Fruit fly (Drosophila melanogaster) whole organism, embryonic: Measurements from ENCODE around the gene CG5727.

Source experiments
- Adf1 ChIP-seq: fragments of 200-800 bp; sonication (Bioruptor generic); IDR thresholded peaks from 2 replicates; pipeline ENCODE4 v1.3.6; 2022; ENCODE audit warnings: missing biosample characterization, missing genetic modification characterization
- Bgb ChIP-seq: fragments of 200-800 bp; sonication (Bioruptor generic); IDR thresholded peaks from 2 replicates; pipeline ENCODE4 v1.3.6; 2022; ENCODE audit warnings: missing biosample characterization, missing genetic modification characterization; ENCODE audit not compliant: partially characterized antibody
- CG1024 ChIP-seq: fragments of 200-800 bp; sonication (Bioruptor generic); IDR thresholded peaks from 2 replicates; pipeline ENCODE4 v1.3.6; 2022; ENCODE audit warnings: missing biosample characterization, missing genetic modification characterization
- CG10565 ChIP-seq: fragments of 200-800 bp; sonication (Bioruptor generic); optimal IDR thresholded peaks from 3 replicates; lab custom pipeline; 2016; ENCODE audit warnings: missing biosample characterization, mild to moderate bottlenecking, missing genetic modification characterization
- CG10959 ChIP-seq: fragments of 200-800 bp; sonication (Bioruptor generic); IDR thresholded peaks from 2 replicates; pipeline ENCODE4 v1.3.6; 2022; ENCODE audit warnings: missing biosample characterization, missing genetic modification characterization
- CG11085 ChIP-seq: fragments of 200-800 bp; sonication (Bioruptor generic); IDR thresholded peaks from 2 replicates; pipeline ENCODE4 v1.3.6; 2022; ENCODE audit warnings: missing biosample characterization, missing genetic modification characterization
- CG12071 ChIP-seq: fragments of 200-800 bp; sonication (Bioruptor generic); optimal IDR thresholded peaks from 3 replicates; lab custom pipeline; 2018; ENCODE audit warnings: missing biosample characterization, mild to moderate bottlenecking, missing genetic modification characterization
- CG12391 ChIP-seq: fragments of 200-800 bp; sonication (Bioruptor generic); optimal IDR thresholded peaks from 3 replicates; lab custom pipeline; 2018; ENCODE audit warnings: missing biosample characterization, mild to moderate bottlenecking, missing genetic modification characterization, moderate library complexity
- CG14667 ChIP-seq: fragments of 200-800 bp; sonication (Bioruptor generic); IDR thresholded peaks from 2 replicates; pipeline ENCODE4 v1.3.6; 2022; ENCODE audit warnings: missing biosample characterization, missing genetic modification characterization
- CG1529 ChIP-seq: fragments of 200-800 bp; sonication (Bioruptor generic); optimal IDR thresholded peaks from 3 replicates; lab custom pipeline; 2018; ENCODE audit warnings: missing biosample characterization, missing genetic modification characterization
- CG15479 ChIP-seq: fragments of 200-800 bp; sonication (Bioruptor generic); optimal IDR thresholded peaks from 3 replicates; lab custom pipeline; 2019; ENCODE audit warnings: missing biosample characterization, mild to moderate bottlenecking, missing genetic modification characterization, moderate library complexity
- CG18476 ChIP-seq: fragments of 200-800 bp; sonication (Bioruptor generic); optimal IDR thresholded peaks from 2 replicates; lab custom pipeline; 2016; ENCODE audit warnings: missing biosample characterization, mild to moderate bottlenecking, missing genetic modification characterization
- CG18619 ChIP-seq: fragments of 200-800 bp; sonication (Bioruptor generic); optimal IDR thresholded peaks from 3 replicates; lab custom pipeline; 2017; ENCODE audit warnings: missing biosample characterization, mild to moderate bottlenecking, missing genetic modification characterization
- CG2199 ChIP-seq: fragments of 200-800 bp; sonication (Bioruptor generic); IDR thresholded peaks from 3 replicates; pipeline ENCODE4 v1.3.6; 2022; ENCODE audit warnings: missing biosample characterization, missing genetic modification characterization
- CG30403 ChIP-seq: fragments of 200-800 bp; sonication (Bioruptor generic); optimal IDR thresholded peaks from 3 replicates; lab custom pipeline; 2016; ENCODE audit warnings: missing biosample characterization, missing genetic modification characterization
- CG3065 ChIP-seq: fragments of 200-800 bp; sonication (Bioruptor generic); optimal IDR thresholded peaks from 2 replicates; lab custom pipeline; 2016; ENCODE audit warnings: missing biosample characterization, missing genetic modification characterization
- CG32772 ChIP-seq: fragments of 200-800 bp; sonication (Bioruptor generic); IDR thresholded peaks from 2 replicates; pipeline ENCODE4 v1.3.6; 2022; ENCODE audit warnings: missing biosample characterization, missing genetic modification characterization
- CG4328 ChIP-seq: fragments of 200-800 bp; sonication (Bioruptor generic); optimal IDR thresholded peaks from 3 replicates; lab custom pipeline; 2017; ENCODE audit warnings: missing biosample characterization, missing genetic modification reagents, missing genetic modification characterization
- CG4730 ChIP-seq: fragments of 200-800 bp; sonication (Bioruptor generic); IDR thresholded peaks from 2 replicates; pipeline ENCODE4 v1.3.6; 2022; ENCODE audit warnings: missing biosample characterization, missing genetic modification characterization
- CG4820 ChIP-seq: fragments of 200-800 bp; sonication (Bioruptor generic); optimal IDR thresholded peaks from 3 replicates; lab custom pipeline; 2016; ENCODE audit warnings: missing biosample characterization, missing genetic modification characterization
- CG5180 ChIP-seq: fragments of 200-800 bp; sonication (Bioruptor generic); optimal IDR thresholded peaks from 3 replicates; lab custom pipeline; 2017; ENCODE audit warnings: missing biosample characterization, missing genetic modification characterization, mild to moderate bottlenecking, moderate library complexity, missing genetic modification reagents
- CG5953 ChIP-seq: fragments of 200-800 bp; sonication (Bioruptor generic); IDR thresholded peaks from 2 replicates; pipeline ENCODE4 v1.3.6; 2022; ENCODE audit warnings: missing biosample characterization, missing genetic modification characterization
- CG6813 ChIP-seq: fragments of 200-800 bp; sonication (Bioruptor generic); optimal IDR thresholded peaks from 2 replicates; lab custom pipeline; 2017; ENCODE audit warnings: missing biosample characterization, missing genetic modification characterization, mild to moderate bottlenecking, moderate library complexity, missing genetic modification reagents
- CG7556 ChIP-seq: fragments of 200-800 bp; sonication (Bioruptor generic); optimal IDR thresholded peaks from 2 replicates; lab custom pipeline; 2017; ENCODE audit warnings: missing biosample characterization, mild to moderate bottlenecking, missing genetic modification characterization
- Dbx ChIP-seq: fragments of 200-800 bp; sonication (Bioruptor generic); IDR thresholded peaks from 3 replicates; pipeline ENCODE4 v1.3.6; 2022; ENCODE audit warnings: missing biosample characterization, missing genetic modification characterization
- Dll ChIP-seq: fragments of 200-800 bp; sonication (Bioruptor generic); IDR thresholded peaks from 4 replicates; pipeline ENCODE4 v1.3.6; 2022; ENCODE audit warnings: missing biosample characterization, missing genetic modification characterization; ENCODE audit not compliant: partially characterized antibody
- HLH3B ChIP-seq: fragments of 200-800 bp; sonication (Bioruptor generic); IDR thresholded peaks from 2 replicates; pipeline ENCODE4 v1.3.6; 2022; ENCODE audit warnings: missing biosample characterization, missing genetic modification characterization
- Mad ChIP-seq: fragments of 200-800 bp; sonication (Bioruptor generic); optimal IDR thresholded peaks from 2 replicates; lab custom pipeline; 2016; ENCODE audit warnings: missing biosample characterization, missing genetic modification characterization
- ab ChIP-seq: fragments of 200-800 bp; sonication (Bioruptor generic); optimal IDR thresholded peaks from 2 replicates; lab custom pipeline; 2016; ENCODE audit warnings: missing biosample characterization, missing genetic modification characterization
- abd-A ChIP-seq: fragments of 200-800 bp; sonication (Bioruptor generic); optimal IDR thresholded peaks from 3 replicates; lab custom pipeline; 2019; ENCODE audit warnings: missing biosample characterization, mild to moderate bottlenecking, missing genetic modification characterization, moderate library complexity
- dm ChIP-seq: fragments of 200-800 bp; sonication (Bioruptor generic); optimal IDR thresholded peaks from 3 replicates; lab custom pipeline; 2016; ENCODE audit warnings: missing biosample characterization, missing genetic modification characterization
- esg ChIP-seq: fragments of 200-800 bp; sonication (Bioruptor generic); conservative IDR thresholded peaks from 2 replicates; pipeline ENCODE4 v1.3.6; 2022; ENCODE audit warnings: missing biosample characterization, missing genetic modification characterization
- eve ChIP-seq, 2 experiments: fragments of >200 bp; optimal IDR thresholded peaks; 2 replicates each; lab custom pipeline; 2017; ENCODE audit warnings: missing biosample characterization in 2 of 2, missing genetic modification characterization in 2 of 2
- hb ChIP-seq: fragments of 200-800 bp; sonication (Bioruptor generic); IDR thresholded peaks from 3 replicates; pipeline ENCODE4 v1.3.6; 2022; ENCODE audit warnings: missing biosample characterization, missing genetic modification characterization; ENCODE audit not compliant: partially characterized antibody
- hth ChIP-seq: fragments of >200 bp; optimal IDR thresholded peaks from 2 replicates; lab custom pipeline; 2017; ENCODE audit warnings: inconsistent platforms
- jumu ChIP-seq: fragments of 200-800 bp; sonication (Bioruptor generic); optimal IDR thresholded peaks from 3 replicates; lab custom pipeline; 2016; ENCODE audit warnings: missing biosample characterization, missing genetic modification characterization
- ken ChIP-seq: fragments of 200-800 bp; sonication (Bioruptor generic); IDR thresholded peaks from 3 replicates; pipeline ENCODE4 v1.3.6; 2022; ENCODE audit warnings: missing biosample characterization, missing genetic modification characterization
- kni ChIP-seq: fragments of 200-800 bp; sonication (Bioruptor generic); optimal IDR thresholded peaks from 3 replicates; lab custom pipeline; 2017; ENCODE audit warnings: mild to moderate bottlenecking, missing biosample characterization, missing genetic modification reagents, missing genetic modification characterization
- nerfin-1 ChIP-seq: fragments of 200-800 bp; sonication (Bioruptor generic); optimal IDR thresholded peaks from 3 replicates; lab custom pipeline; 2019; ENCODE audit warnings: missing biosample characterization, mild to moderate bottlenecking, missing genetic modification characterization, moderate library complexity
- schlank ChIP-seq: fragments of 200-800 bp; sonication (Bioruptor generic); optimal IDR thresholded peaks from 2 replicates; lab custom pipeline; 2018; ENCODE audit warnings: missing biosample characterization, mild to moderate bottlenecking, missing genetic modification characterization
- scrt ChIP-seq: fragments of 200-800 bp; sonication (Bioruptor generic); optimal IDR thresholded peaks from 2 replicates; lab custom pipeline; 2018; ENCODE audit warnings: missing biosample characterization, mild to moderate bottlenecking, missing genetic modification characterization, moderate library complexity
- sens ChIP-seq: fragments of 200-800 bp; sonication (Bioruptor generic); peaks from one replicate; lab custom pipeline; 2016; ENCODE audit warnings: missing biosample characterization, missing genetic modification characterization
- sna ChIP-seq: fragments of 200-800 bp; sonication (Bioruptor generic); IDR thresholded peaks from 2 replicates; pipeline ENCODE4 v1.3.6; 2022; ENCODE audit warnings: missing biosample characterization, missing genetic modification characterization; ENCODE audit not compliant: partially characterized antibody
- sqz ChIP-seq: fragments of 200-800 bp; sonication (Bioruptor generic); optimal IDR thresholded peaks from 3 replicates; lab custom pipeline; 2018; ENCODE audit warnings: missing biosample characterization, mild to moderate bottlenecking, missing genetic modification characterization
- sug ChIP-seq: fragments of 200-800 bp; optimal IDR thresholded peaks from 2 replicates; lab custom pipeline; 2019; ENCODE audit warnings: missing biosample characterization, mild to moderate bottlenecking, missing genetic modification characterization, moderate library complexity
- tap ChIP-seq: fragments of 200-800 bp; optimal IDR thresholded peaks from 3 replicates; lab custom pipeline; 2019; ENCODE audit warnings: missing biosample characterization, mild to moderate bottlenecking, missing genetic modification characterization, moderate library complexity
- vnd ChIP-seq: fragments of 200-800 bp; sonication (Bioruptor generic); IDR thresholded peaks from 3 replicates; pipeline ENCODE4 v1.3.6; 2022; ENCODE audit warnings: missing biosample characterization, missing genetic modification characterization; ENCODE audit not compliant: partially characterized antibody
- zfh1 ChIP-seq: fragments of 200-800 bp; sonication (Bioruptor generic); IDR thresholded peaks from 3 replicates; pipeline ENCODE4 v1.3.6; 2022; ENCODE audit warnings: missing biosample characterization, missing genetic modification characterization

The CG5727 gene

DNA sequence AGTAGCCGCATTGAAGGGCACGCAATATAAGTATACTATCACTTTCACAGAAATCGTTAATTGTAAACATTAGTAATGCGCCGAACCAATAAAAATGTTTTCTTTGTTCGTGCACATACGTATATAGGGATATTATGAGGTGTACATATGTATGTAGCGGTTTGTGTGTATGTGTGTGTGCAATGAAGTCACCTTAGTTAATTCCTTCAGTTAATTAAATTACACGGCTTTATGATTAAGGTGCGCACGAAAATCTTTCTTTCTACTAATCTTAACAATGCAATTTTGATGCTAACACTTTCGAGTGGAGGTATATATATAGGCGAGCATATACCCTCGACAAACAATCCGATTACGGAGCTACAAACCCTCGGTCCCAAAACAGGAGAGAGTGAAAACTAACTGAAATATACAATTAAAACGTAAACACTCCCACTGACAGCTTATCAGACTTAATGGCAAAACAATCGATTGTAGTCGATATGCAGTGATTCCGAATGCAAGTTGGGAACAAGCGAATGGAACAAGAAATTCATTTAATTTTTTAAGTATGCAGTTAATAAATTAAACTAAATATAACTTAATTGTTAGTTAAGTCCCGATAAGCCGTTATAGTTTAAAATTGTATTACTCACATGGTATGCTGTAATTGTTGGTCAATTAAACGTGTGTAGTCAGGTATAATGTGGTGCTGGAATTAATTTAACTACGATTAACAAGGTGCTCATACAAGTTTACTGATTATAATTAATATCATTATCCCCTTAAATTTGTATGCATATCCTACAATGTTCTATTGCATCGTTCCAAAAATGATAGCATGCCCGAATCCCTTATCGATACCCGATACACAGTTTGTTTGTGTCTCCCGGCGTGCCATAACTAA, 10.3 kb upstream of the CG5727 start, which contains the start of the genes Npc1a and Prosalpha6 (continued):
- TF ChIP-seq Bgb = peak; percentile 62
- peak; percentile 70 for TF ChIP-seq CG1024 (GFP tag; lab: Robert Waterston, UW)
- TF ChIP-seq CG12391 (tag; lab: Kevin White, UChicago) = peak; percentile 55
- no peak for TF ChIP-seq zfh1 (GFP tag; lab: Robert Waterston, UW)
- TF ChIP-seq CG18476 = peak; percentile 7
- TF ChIP-seq sna (GFP tag; lab: Robert Waterston, UW) = 0 out of 2 replicates have a peak, but pooled peaks have one; percentile 43

DNA sequence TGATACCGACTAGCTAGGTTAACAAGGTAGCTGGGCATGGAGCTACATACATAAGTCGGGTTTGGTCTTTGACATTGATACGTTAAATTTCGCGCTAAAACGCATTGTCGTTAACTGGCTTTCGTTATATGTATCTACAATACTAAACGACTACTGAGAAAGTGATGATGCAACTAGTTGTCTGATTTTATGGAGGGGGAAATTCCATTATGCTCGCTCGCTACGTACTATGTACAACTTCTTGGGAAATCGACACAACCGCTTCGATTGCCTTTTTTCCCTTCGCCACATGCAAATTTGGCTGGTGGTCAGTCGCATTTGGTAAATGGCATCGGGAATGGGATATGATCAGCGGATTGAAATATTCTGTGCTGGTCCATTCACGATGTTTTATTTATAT, 9.5 kb upstream of the CG5727 start:
- TF ChIP-seq hth (no peak), CG1529 (no peak), sens (GFP tag; lab: Kevin White, UChicago) (peak; percentile 40), sqz (GFP tag; lab: Kevin White, UChicago) (no peak), HLH3B (0 out of 2 replicates have a peak, but pooled peaks have one; percentile 8), eve (GFP tag; optimal IDR thresholded peaks at IDR 0.05; lab: Kevin White, UChicago) (peak in 1 of 2 experiments; percentile 75), CG3065 (no peak), hb (GFP tag; lab: Robert Waterston, UW) (no peak), abd-A (tag; lab: Kevin White, UChicago) (no peak), ken (GFP tag; lab: Robert Waterston, UW) (no peak), CG18619 (GFP tag; lab: Kevin White, UChicago) (no peak), nerfin-1 (tag; lab: Kevin White, UChicago) (peak; percentile 52), kni (GFP tag; lab: Kevin White, UChicago) (no peak), CG30403 (no peak), CG4328 (GFP tag; lab: Kevin White, UChicago) (no peak), Dll (GFP tag; lab: Robert Waterston, UW) (no peak), sug (tag; lab: Kevin White, UChicago) (no peak), vnd (no peak), CG12071 (GFP tag; lab: Kevin White, UChicago) (no peak), CG6813 (no peak), CG2199 (GFP tag; lab: Robert Waterston, UW) (0 out of 3 replicates have a peak, but pooled peaks have one; percentile 32), dm (GFP tag; lab: Kevin White, UChicago) (no peak), CG7556 (GFP tag; lab: Kevin White, UChicago) (no peak), CG4730 (GFP tag; lab: Robert Waterston, UW) (no peak), Adf1 (GFP tag; lab: Robert Waterston, UW) (no peak), Mad (no peak), CG5180 (GFP tag; lab: Kevin White, UChicago) (no peak), CG15479 (GFP tag; lab: Kevin White, UChicago) (peak; percentile 14), CG14667 (GFP tag; lab: Robert Waterston, UW) (no peak), Dbx (no peak), ab (GFP tag; lab: Kevin White, UChicago) (no peak), CG32772 (no peak), CG10959 (GFP tag; lab: Robert Waterston, UW) (no peak), CG5953 (GFP tag; lab: Robert Waterston, UW) (no peak), schlank (no peak), scrt (GFP tag; lab: Kevin White, UChicago) (peak; percentile 36), CG4820 (GFP tag; lab: Kevin White, UChicago) (no peak), esg (GFP tag; lab: Robert Waterston, UW) (no peak), CG10565 (GFP tag; lab: Kevin White, UChicago) (no peak), CG11085 (GFP tag; lab: Robert Waterston, UW) (no peak), jumu (no peak), tap (tag; lab: Kevin White, UChicago) (no peak)
